Worm (Caenorhabditis elegans) whole organism, mixed stage, embryonic: Measurements from ENCODE around the gene srz-48.

Experiments used
- M03D4.4 ChIP-seq: sonication (generic microtip); optimal IDR thresholded peaks from 2 replicates; lab custom pipeline; 2017; ENCODE audit warnings: mild to moderate bottlenecking, missing genetic modification characterization, missing compliant biosample characterization
- bed-3 ChIP-seq: fragments of 200-800 bp; sonication (Bioruptor generic); optimal IDR thresholded peaks from 3 replicates; lab custom pipeline; 2018; ENCODE audit warnings: mild to moderate bottlenecking, missing genetic modification characterization, moderate library complexity, missing compliant biosample characterization
- blmp-1 ChIP-seq: fragments of 150-350 bp; optimal IDR thresholded peaks from 2 replicates; lab custom pipeline; 2014; ENCODE audit warnings: missing biosample characterization, missing genetic modification characterization
- ceh-39 ChIP-seq: fragments of 150-350 bp; optimal IDR thresholded peaks from 2 replicates; lab custom pipeline; 2014; ENCODE audit warnings: missing biosample characterization, missing genetic modification characterization
- ceh-43 ChIP-seq: fragments of 200-800 bp; sonication (Bioruptor generic); optimal IDR thresholded peaks from 2 replicates; lab custom pipeline; 2018; ENCODE audit warnings: mild to moderate bottlenecking, missing genetic modification characterization, moderate library complexity, missing compliant biosample characterization
- ceh-83 ChIP-seq: fragments of 200-800 bp; sonication (Bioruptor generic); optimal IDR thresholded peaks from 2 replicates; lab custom pipeline; 2018; ENCODE audit warnings: mild to moderate bottlenecking, missing genetic modification characterization, missing compliant biosample characterization
- ces-1 ChIP-seq: fragments of 150-350 bp; optimal IDR thresholded peaks from 2 replicates; lab custom pipeline; 2014; ENCODE audit warnings: missing biosample characterization, missing genetic modification reagents, missing genetic modification characterization
- cnd-1 ChIP-seq: fragments of 200-800 bp; sonication (Bioruptor generic); optimal IDR thresholded peaks from 2 replicates; lab custom pipeline; 2018; ENCODE audit warnings: mild to moderate bottlenecking, missing genetic modification characterization, missing compliant biosample characterization
- drap-1 ChIP-seq: fragments of 200-800 bp; sonication (Bioruptor generic); optimal IDR thresholded peaks from 3 replicates; lab custom pipeline; 2018; ENCODE audit warnings: mild to moderate bottlenecking, missing genetic modification characterization, missing compliant biosample characterization
- elt-1 ChIP-seq: sonication (generic microtip); optimal IDR thresholded peaks from 2 replicates; lab custom pipeline; 2017; ENCODE audit warnings: missing genetic modification characterization, mild to moderate bottlenecking, missing compliant biosample characterization, antibody characterized with exemption, moderate library complexity, borderline replicate concordance; ENCODE audit not compliant: insufficient read depth
- elt-3 ChIP-seq: fragments of 150-350 bp; optimal IDR thresholded peaks from 2 replicates; lab custom pipeline; 2014; ENCODE audit warnings: missing biosample characterization, missing genetic modification characterization
- flh-1 ChIP-seq: fragments of 200-800 bp; sonication (Bioruptor generic); optimal IDR thresholded peaks from 2 replicates; lab custom pipeline; 2018; ENCODE audit warnings: mild to moderate bottlenecking, missing genetic modification characterization, moderate library complexity, missing compliant biosample characterization
- ham-2 ChIP-seq: fragments of 200-800 bp; sonication (Bioruptor generic); optimal IDR thresholded peaks from 2 replicates; lab custom pipeline; 2018; ENCODE audit warnings: mild to moderate bottlenecking, missing genetic modification characterization, missing compliant biosample characterization
- hlh-1 ChIP-seq: fragments of 150-350 bp; optimal IDR thresholded peaks from 2 replicates; lab custom pipeline; 2014; ENCODE audit warnings: missing biosample characterization, missing genetic modification reagents, missing genetic modification characterization
- lin-13 ChIP-seq: fragments of 150-350 bp; optimal IDR thresholded peaks from 2 replicates; lab custom pipeline; 2014; ENCODE audit warnings: missing biosample characterization, missing genetic modification characterization
- lin-32 ChIP-seq: fragments of 200-800 bp; sonication (Bioruptor generic); optimal IDR thresholded peaks from 2 replicates; lab custom pipeline; 2018; ENCODE audit warnings: mild to moderate bottlenecking, missing genetic modification characterization, missing compliant biosample characterization
- lsy-2 ChIP-seq: fragments of 150-350 bp; optimal IDR thresholded peaks from 2 replicates; lab custom pipeline; 2014; ENCODE audit warnings: missing biosample characterization, missing genetic modification characterization
- mab-5 ChIP-seq: fragments of 150-350 bp; optimal IDR thresholded peaks from 2 replicates; lab custom pipeline; 2014; ENCODE audit warnings: missing biosample characterization, missing genetic modification characterization
- mep-1 ChIP-seq: fragments of 150-350 bp; optimal IDR thresholded peaks from 2 replicates; lab custom pipeline; 2017; ENCODE audit warnings: missing biosample characterization, missing genetic modification reagents, missing genetic modification characterization, inconsistent platforms
- mls-2 ChIP-seq: sonication (generic microtip); optimal IDR thresholded peaks from 2 replicates; lab custom pipeline; 2016; ENCODE audit warnings: mild to moderate bottlenecking, missing genetic modification characterization, moderate library complexity, missing compliant biosample characterization
- nhr-12 ChIP-seq: fragments of 150-350 bp; optimal IDR thresholded peaks from 2 replicates; lab custom pipeline; 2014; ENCODE audit warnings: missing biosample characterization, missing genetic modification characterization
- nhr-2 ChIP-seq: fragments of 150-350 bp; optimal IDR thresholded peaks from 2 replicates; lab custom pipeline; 2014; ENCODE audit warnings: missing biosample characterization, missing genetic modification characterization
- nhr-237 ChIP-seq: fragments of 150-350 bp; optimal IDR thresholded peaks from 2 replicates; lab custom pipeline; 2014; ENCODE audit warnings: missing biosample characterization, missing genetic modification characterization
- nhr-28 ChIP-seq: fragments of 150-350 bp; optimal IDR thresholded peaks from 2 replicates; lab custom pipeline; 2014; ENCODE audit warnings: missing biosample characterization, missing genetic modification characterization
- nhr-76 ChIP-seq: sonication (generic microtip); optimal IDR thresholded peaks from 2 replicates; lab custom pipeline; 2017; ENCODE audit warnings: missing biosample characterization, missing genetic modification characterization
- pha-4 ChIP-seq: fragments of 150-350 bp; optimal IDR thresholded peaks from 2 replicates; lab custom pipeline; 2018; ENCODE audit warnings: missing biosample characterization, missing genetic modification reagents, missing genetic modification characterization
- sem-2 ChIP-seq: fragments of 200-800 bp; sonication (Bioruptor generic); optimal IDR thresholded peaks from 2 replicates; lab custom pipeline; 2018; ENCODE audit warnings: mild to moderate bottlenecking, missing genetic modification characterization, missing compliant biosample characterization
- snpc-4 ChIP-seq: fragments of 150-350 bp; optimal IDR thresholded peaks from 2 replicates; lab custom pipeline; 2014; ENCODE audit warnings: missing biosample characterization, missing genetic modification characterization
- sptf-1 ChIP-seq: sonication (generic microtip); optimal IDR thresholded peaks from 2 replicates; lab custom pipeline; 2017; ENCODE audit warnings: mild to moderate bottlenecking, missing genetic modification characterization, moderate library complexity, missing compliant biosample characterization
- tbx-8 ChIP-seq: fragments of 200-800 bp; sonication (Bioruptor generic); optimal IDR thresholded peaks from 2 replicates; lab custom pipeline; 2018; ENCODE audit warnings: mild to moderate bottlenecking, missing genetic modification characterization, moderate library complexity, missing compliant biosample characterization
- unc-120 ChIP-seq: sonication (generic microtip); optimal IDR thresholded peaks from 2 replicates; lab custom pipeline; 2017; ENCODE audit warnings: missing genetic modification characterization, missing compliant biosample characterization; ENCODE audit not compliant: poor library complexity, severe bottlenecking
- unc-39 ChIP-seq: fragments of 150-350 bp; optimal IDR thresholded peaks from 2 replicates; lab custom pipeline; 2014; ENCODE audit warnings: missing biosample characterization, missing genetic modification characterization
- unc-62 ChIP-seq: fragments of 150-350 bp; optimal IDR thresholded peaks from 2 replicates; lab custom pipeline; 2014; ENCODE audit warnings: missing biosample characterization, missing genetic modification reagents, missing genetic modification characterization

Gene srz-48

ce11 chrV:17460061-17460460, at the start of gene srz-48:
TSS of gene srz-48 (minus strand) at chrV:17460161.
- no peak for TF ChIP-seq nhr-76 (tag; lab: Kevin White, UChicago)
- TF ChIP-seq ces-1 (GFP tag; lab: Kevin White, UChicago): no peak
- TF ChIP-seq M03D4.4: no peak
- no peak for TF ChIP-seq mep-1
- no peak for TF ChIP-seq nhr-2 (tag; lab: Kevin White, UChicago)
- no peak for TF ChIP-seq tbx-8 (GFP tag; lab: Kevin White, UChicago)
- no peak for TF ChIP-seq ceh-43 (GFP tag; lab: Kevin White, UChicago)
- TF ChIP-seq blmp-1: no peak
- TF ChIP-seq lin-32: no peak
- TF ChIP-seq unc-39: no peak
- no peak for TF ChIP-seq elt-3 (tag; lab: Kevin White, UChicago)
- no peak for TF ChIP-seq lin-13 (tag; lab: Kevin White, UChicago)
- TF ChIP-seq, all 35 proteins: peak for 0

DNA sequence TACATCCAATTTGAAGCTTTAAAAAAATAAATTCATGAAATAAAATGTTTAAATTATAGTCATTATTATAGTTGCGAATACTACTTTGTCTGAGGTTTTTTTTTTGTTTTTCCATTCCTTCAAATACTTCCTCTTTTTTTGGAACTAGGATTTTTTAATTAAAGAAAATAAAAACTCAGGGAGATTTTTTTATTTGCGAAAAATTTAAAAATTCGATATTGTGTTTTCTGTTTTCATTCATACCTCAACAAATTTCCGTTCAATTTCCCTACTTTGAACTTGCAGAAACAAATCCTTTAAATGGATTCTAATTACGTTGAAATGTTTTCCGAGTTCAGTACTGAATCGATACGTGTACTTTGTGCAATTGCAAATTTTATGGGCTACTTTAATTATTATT, 48.5 kb upstream of the srz-48 start, which contains the start of gene srw-32:
TSS of gene srw-32 (plus strand) at position 301 of the 400 bp plus-strand sequence.
- TF ChIP-seq lin-32 (no peak), ceh-43 (GFP tag; lab: Kevin White, UChicago) (no peak), blmp-1 (no peak), elt-1 (tag; lab: Kevin White, UChicago) (no peak), unc-62 (GFP tag; lab: Kevin White, UChicago) (no peak), nhr-12 (tag; lab: Kevin White, UChicago) (no peak), sptf-1 (no peak), nhr-76 (tag; lab: Kevin White, UChicago) (no peak), unc-120 (tag; lab: Kevin White, UChicago) (no peak), flh-1 (GFP tag; lab: Kevin White, UChicago) (no peak), ceh-83 (GFP tag; lab: Kevin White, UChicago) (no peak), nhr-237 (no peak), ceh-39 (tag; lab: Kevin White, UChicago) (no peak), lsy-2 (tag; lab: Kevin White, UChicago) (no peak), ces-1 (GFP tag; lab: Kevin White, UChicago) (no peak), mab-5 (tag; lab: Kevin White, UChicago) (no peak), sem-2 (GFP tag; lab: Kevin White, UChicago) (no peak), drap-1 (no peak)
- TF ChIP-seq, all 35 proteins: peak for 0

DNA sequence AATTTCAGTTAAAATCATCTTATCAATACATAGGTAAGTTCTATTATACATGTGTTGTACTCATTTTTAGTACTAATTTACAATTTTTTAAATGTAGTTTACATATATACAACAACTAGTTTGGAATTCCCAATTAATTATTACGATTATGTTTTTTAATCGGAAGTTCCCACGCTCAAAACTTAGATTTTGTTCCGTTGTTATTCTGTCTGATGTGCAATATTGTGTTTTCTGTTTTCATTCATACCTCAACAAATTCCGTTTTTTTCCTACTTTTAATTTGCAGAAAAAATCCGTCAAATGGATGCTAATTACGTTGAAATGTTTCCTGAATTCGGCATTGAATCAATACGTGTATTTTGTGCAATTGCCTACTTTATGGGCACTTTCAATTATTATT, 46.3 kb upstream of the srz-48 start, which contains the start of gene srw-31:
TSS of gene srw-31 (plus strand) at position 301 of the 400 bp plus-strand sequence.
- no peak for TF ChIP-seq drap-1

- TF ChIP-seq ham-2 (GFP tag; lab: Kevin White, UChicago): no peak
- TF ChIP-seq bed-3 (GFP tag; lab: Kevin White, UChicago): no peak
- TF ChIP-seq lsy-2 (tag; lab: Kevin White, UChicago): no peak
- TF ChIP-seq elt-3 (tag; lab: Kevin White, UChicago): no peak
- no peak for TF ChIP-seq tbx-8 (GFP tag; lab: Kevin White, UChicago)
- no peak for TF ChIP-seq cnd-1 (tag; lab: Kevin White, UChicago)
- no peak for TF ChIP-seq nhr-12 (tag; lab: Kevin White, UChicago)
- no peak for TF ChIP-seq mls-2
- no peak for TF ChIP-seq flh-1 (GFP tag; lab: Kevin White, UChicago)
- no peak for TF ChIP-seq drap-1
- TF ChIP-seq pha-4 (tag; lab: Kevin White, UChicago): no peak
- TF ChIP-seq M03D4.4: no peak
- no peak for TF ChIP-seq nhr-2 (tag; lab: Kevin White, UChicago)
- TF ChIP-seq ces-1 (GFP tag; lab: Kevin White, UChicago): no peak
- no peak for TF ChIP-seq nhr-76 (tag; lab: Kevin White, UChicago)
- no peak for TF ChIP-seq ceh-83 (GFP tag; lab: Kevin White, UChicago)
- TF ChIP-seq hlh-1: no peak
- no peak for TF ChIP-seq lin-32
- TF ChIP-seq sptf-1: no peak
- TF ChIP-seq snpc-4 (tag; lab: Kevin White, UChicago): no peak
Observed at ce11 chrV:17500055-17500454, 40.1 kb upstream of the srz-48 start.

- TF ChIP-seq hlh-1 (no peak), nhr-237 (no peak), nhr-76 (tag; lab: Kevin White, UChicago) (no peak), nhr-28 (tag; lab: Kevin White, UChicago) (no peak), cnd-1 (tag; lab: Kevin White, UChicago) (no peak), nhr-12 (tag; lab: Kevin White, UChicago) (no peak), mab-5 (tag; lab: Kevin White, UChicago) (no peak), mls-2 (no peak), sptf-1 (no peak), drap-1 (no peak), pha-4 (tag; lab: Kevin White, UChicago) (no peak), lsy-2 (tag; lab: Kevin White, UChicago) (no peak), lin-13 (tag; lab: Kevin White, UChicago) (no peak), bed-3 (GFP tag; lab: Kevin White, UChicago) (no peak), ces-1 (GFP tag; lab: Kevin White, UChicago) (no peak), unc-120 (tag; lab: Kevin White, UChicago) (no peak), ceh-43 (GFP tag; lab: Kevin White, UChicago) (no peak), lin-32 (no peak)
Observed at ce11 chrV:17496071-17496470, 36.1 kb upstream of the srz-48 start, which contains the start of gene srh-118. TSS of gene srh-118 (minus strand) at chrV:17496171.
